Worm (Caenorhabditis elegans) whole organism, late embryonic: ENCODE measurements around the gene C56C10.9.

Source experiments
- ahr-1 ChIP-seq: sonication (generic microtip); optimal IDR thresholded peaks from 2 replicates; lab custom pipeline; 2016; ENCODE audit warnings: missing genetic modification characterization, missing compliant biosample characterization
- ceh-14 ChIP-seq: sonication (generic microtip); optimal IDR thresholded peaks from 2 replicates; lab custom pipeline; 2016; ENCODE audit warnings: missing genotype, missing genetic modification characterization, missing compliant biosample characterization
- hlh-30 ChIP-seq: sonication (generic microtip); optimal IDR thresholded peaks from 2 replicates; lab custom pipeline; 2017; ENCODE audit warnings: antibody characterized with exemption, missing genetic modification characterization, missing compliant biosample characterization; ENCODE audit not compliant: insufficient read depth
- nfya-1 ChIP-seq: sonication (generic microtip); optimal IDR thresholded peaks from 2 replicates; lab custom pipeline; 2017; ENCODE audit warnings: missing genetic modification characterization, mild to moderate bottlenecking, missing compliant biosample characterization, antibody characterized with exemption, moderate library complexity
- pros-1 ChIP-seq: fragments of 150-350 bp; optimal IDR thresholded peaks from 2 replicates; lab custom pipeline; 2014; ENCODE audit warnings: missing biosample characterization, missing genetic modification reagents, missing genetic modification characterization

- TF ChIP-seq ceh-14 (tag; lab: Kevin White, UChicago) (no peak), ahr-1 (no peak), hlh-30 (tag; lab: Kevin White, UChicago) (no peak), pros-1 (no peak), nfya-1 (tag; lab: Kevin White, UChicago) (no peak)
Observed at ce11 chrII:6566628-6567180, 25.4 kb downstream of the C56C10.9 start, which contains the start of the genes F18C5.5 and F18C5.9.
